Worm (Caenorhabditis elegans) whole organism, L1 larva: ENCODE data around the gene rpb-11.

Source experiments
- skn-1 ChIP-seq: fragments of 150-350 bp; optimal IDR thresholded peaks from 2 replicates; lab custom pipeline; 2014; ENCODE audit warnings: missing biosample characterization, missing genetic modification characterization
- snpc-4 ChIP-seq: fragments of 150-350 bp; optimal IDR thresholded peaks from 2 replicates; lab custom pipeline; 2014; ENCODE audit warnings: missing biosample characterization, missing genetic modification characterization

DNA sequence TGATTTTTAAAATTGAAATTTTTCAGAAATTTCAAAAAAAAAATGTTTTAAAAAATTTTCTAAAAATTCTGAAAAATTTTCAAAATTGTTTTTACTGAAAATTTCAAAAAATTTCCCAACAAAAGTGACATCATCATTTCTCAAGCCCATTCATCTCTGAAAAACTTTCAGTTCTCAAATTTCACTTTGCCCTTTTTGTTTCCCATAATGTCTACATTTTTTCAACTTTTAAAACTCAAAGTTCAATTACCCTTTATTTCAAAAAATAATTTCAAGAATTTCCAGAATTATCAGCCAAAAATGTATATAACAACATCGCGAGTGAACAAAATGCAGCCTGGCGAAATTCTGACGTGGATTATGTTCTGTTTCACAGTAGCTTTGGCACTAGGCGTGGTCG is 41.1 kb downstream of the rpb-11 start, which contains the start of gene bkip-1:
- TF ChIP-seq skn-1 (tag; lab: Kevin White, UChicago) (no peak), snpc-4 (tag; lab: Kevin White, UChicago) (no peak)
